Fruit fly (Drosophila melanogaster) whole organism, embryonic: ENCODE results near the gene RpLP1.
A peak's percentile ranks its signal among the peaks of the same experiment; 100 is the strongest.

ENCODE experiments used
- Asciz ChIP-seq: fragments of 200-800 bp; sonication (Bioruptor generic); optimal IDR thresholded peaks from 2 replicates; lab custom pipeline; 2017; ENCODE audit warnings: missing biosample characterization, mild to moderate bottlenecking, missing genetic modification characterization, missing genetic modification reagents
- CG10267 ChIP-seq: fragments of 200-800 bp; sonication (Bioruptor generic); optimal IDR thresholded peaks from 2 replicates; lab custom pipeline; 2018; ENCODE audit warnings: missing biosample characterization, mild to moderate bottlenecking, missing genetic modification characterization, moderate library complexity
- CG12659 ChIP-seq: fragments of 200-800 bp; sonication (Bioruptor generic); optimal IDR thresholded peaks from 3 replicates; lab custom pipeline; 2017; ENCODE audit warnings: mild to moderate bottlenecking, missing biosample characterization, missing genetic modification reagents, missing genetic modification characterization
- CG13894 ChIP-seq: fragments of 200-800 bp; sonication (Bioruptor generic); optimal IDR thresholded peaks from 3 replicates; lab custom pipeline; 2018; ENCODE audit warnings: missing biosample characterization, mild to moderate bottlenecking, missing genetic modification characterization, moderate library complexity
- CG15696 ChIP-seq: fragments of 200-800 bp; sonication (Bioruptor generic); optimal IDR thresholded peaks from 2 replicates; lab custom pipeline; 2019; ENCODE audit warnings: missing biosample characterization, mild to moderate bottlenecking, missing genetic modification characterization, moderate library complexity
- CG16813 ChIP-seq: fragments of 200-800 bp; sonication (Bioruptor generic); IDR thresholded peaks from 3 replicates; pipeline ENCODE4 v1.3.6; 2022; ENCODE audit warnings: missing biosample characterization, missing genetic modification characterization; ENCODE audit not compliant: partially characterized antibody
- CG17361 ChIP-seq: fragments of 200-800 bp; sonication (Bioruptor generic); IDR thresholded peaks from 3 replicates; pipeline ENCODE4 v1.3.6; 2022; ENCODE audit warnings: missing biosample characterization, missing genetic modification characterization
- CG18011 ChIP-seq: fragments of 200-800 bp; sonication (Bioruptor generic); optimal IDR thresholded peaks from 2 replicates; lab custom pipeline; 2017; ENCODE audit warnings: missing biosample characterization, missing genetic modification characterization, mild to moderate bottlenecking, moderate library complexity, missing genotype
- CG18599 ChIP-seq: fragments of 200-800 bp; sonication (Bioruptor generic); optimal IDR thresholded peaks from 3 replicates; lab custom pipeline; 2017; ENCODE audit warnings: missing biosample characterization, missing genetic modification characterization, mild to moderate bottlenecking, moderate library complexity, missing genetic modification reagents
- CG2712 ChIP-seq: fragments of 200-800 bp; optimal IDR thresholded peaks from 3 replicates; lab custom pipeline; 2019; ENCODE audit warnings: missing biosample characterization, mild to moderate bottlenecking, missing genetic modification characterization, moderate library complexity
- CG30020 ChIP-seq: fragments of 200-800 bp; optimal IDR thresholded peaks from 2 replicates; lab custom pipeline; 2019; ENCODE audit warnings: missing biosample characterization, mild to moderate bottlenecking, missing genetic modification characterization, moderate library complexity
- CG30403 ChIP-seq: fragments of 200-800 bp; sonication (Bioruptor generic); optimal IDR thresholded peaks from 3 replicates; lab custom pipeline; 2016; ENCODE audit warnings: missing biosample characterization, missing genetic modification characterization
- CG3995 ChIP-seq: fragments of 200-800 bp; sonication (Bioruptor generic); optimal IDR thresholded peaks from 3 replicates; lab custom pipeline; 2016; ENCODE audit warnings: missing biosample characterization, missing genetic modification characterization
- CG5245 ChIP-seq: fragments of 200-800 bp; sonication (Bioruptor generic); optimal IDR thresholded peaks from 3 replicates; lab custom pipeline; 2016; ENCODE audit warnings: missing biosample characterization, missing genetic modification characterization
- CG7745 ChIP-seq: fragments of 200-800 bp; sonication (Bioruptor generic); optimal IDR thresholded peaks from 2 replicates; lab custom pipeline; 2018; ENCODE audit warnings: missing biosample characterization, mild to moderate bottlenecking, missing genetic modification characterization, moderate library complexity
- CG7786 ChIP-seq: fragments of 200-800 bp; sonication (Bioruptor generic); optimal IDR thresholded peaks from 2 replicates; lab custom pipeline; 2016; ENCODE audit warnings: missing biosample characterization, missing genetic modification characterization
- CG8478 ChIP-seq: fragments of >200 bp; optimal IDR thresholded peaks from 2 replicates; lab custom pipeline; 2018
- CG8765 ChIP-seq: fragments of 200-800 bp; sonication (Bioruptor generic); IDR thresholded peaks from 2 replicates; pipeline ENCODE4 v1.3.6; 2022; ENCODE audit warnings: missing biosample characterization, missing genetic modification characterization
- Dp ChIP-seq: fragments of 200-800 bp; sonication (Bioruptor generic); optimal IDR thresholded peaks from 2 replicates; lab custom pipeline; 2018; ENCODE audit warnings: missing biosample characterization, mild to moderate bottlenecking, missing genetic modification characterization, moderate library complexity
- GATAe ChIP-seq: fragments of 200-800 bp; sonication (Bioruptor generic); conservative IDR thresholded peaks from 2 replicates; pipeline ENCODE4 v1.3.6; 2022; ENCODE audit warnings: missing biosample characterization, missing genetic modification characterization
- Gsc ChIP-seq: fragments of 200-800 bp; sonication (Bioruptor generic); IDR thresholded peaks from 2 replicates; pipeline ENCODE4 v1.3.6; 2022; ENCODE audit warnings: missing biosample characterization, missing genetic modification characterization
- HmgD ChIP-seq: fragments of 200-800 bp; sonication (Bioruptor generic); optimal IDR thresholded peaks from 3 replicates; lab custom pipeline; 2016; ENCODE audit warnings: missing biosample characterization, missing genetic modification characterization
- Hsf ChIP-seq: fragments of 200-800 bp; sonication (Bioruptor generic); optimal IDR thresholded peaks from 3 replicates; lab custom pipeline; 2016; ENCODE audit warnings: missing biosample characterization, missing genetic modification characterization
- Lhr ChIP-seq: fragments of 200-800 bp; sonication (Bioruptor generic); optimal IDR thresholded peaks from 3 replicates; lab custom pipeline; 2017; ENCODE audit warnings: mild to moderate bottlenecking, missing biosample characterization, missing genetic modification reagents, missing genetic modification characterization
- Med ChIP-seq: fragments of 200-800 bp; sonication (Bioruptor generic); peaks from one replicate; lab custom pipeline; 2016; ENCODE audit warnings: missing biosample characterization, missing genetic modification characterization, mild to moderate bottlenecking, inconsistent platforms, moderate library complexity
- NK7.1 ChIP-seq: fragments of 200-800 bp; sonication (Bioruptor generic); optimal IDR thresholded peaks from 3 replicates; lab custom pipeline; 2016; ENCODE audit warnings: missing biosample characterization, missing genetic modification characterization
- Opbp ChIP-seq: fragments of 200-800 bp; sonication (Bioruptor generic); IDR thresholded peaks from 3 replicates; pipeline ENCODE4 v1.3.6; 2022; ENCODE audit warnings: missing biosample characterization, missing genetic modification characterization; ENCODE audit not compliant: partially characterized antibody
- Scr ChIP-seq: fragments of 200-800 bp; sonication (Bioruptor generic); IDR thresholded peaks from 2 replicates; pipeline ENCODE4 v1.3.6; 2022; ENCODE audit warnings: missing biosample characterization, missing genetic modification characterization; ENCODE audit not compliant: partially characterized antibody
- Sin3A ChIP-seq: fragments of >200 bp; optimal IDR thresholded peaks from 2 replicates; lab custom pipeline; 2018
- Stat92E ChIP-seq, 3 experiments: fragments of >200 bp in 2 of 3; fragments of 200-800 bp in 1 of 3; sonication (Bioruptor generic) in 1 of 3; optimal IDR thresholded peaks; 2 replicates each; lab custom pipeline; 2017 to 2019; ENCODE audit warnings: missing biosample characterization in 3 of 3, missing genetic modification characterization in 3 of 3, mild to moderate bottlenecking in 1 of 3, moderate library complexity in 1 of 3
- TFAM ChIP-seq: fragments of 200-800 bp; sonication (Bioruptor generic); optimal IDR thresholded peaks from 2 replicates; lab custom pipeline; 2017; ENCODE audit warnings: missing biosample characterization, missing genetic modification characterization, inconsistent platforms
- aop ChIP-seq: fragments of 200-800 bp; sonication (Bioruptor generic); IDR thresholded peaks from 2 replicates; pipeline ENCODE4 v1.3.6; 2022; ENCODE audit warnings: missing biosample characterization, missing genetic modification characterization
- btn ChIP-seq: fragments of 200-800 bp; sonication (Bioruptor generic); optimal IDR thresholded peaks from 2 replicates; lab custom pipeline; 2016; ENCODE audit warnings: missing biosample characterization, missing genetic modification characterization
- dysf ChIP-seq: fragments of 200-800 bp; sonication (Bioruptor generic); IDR thresholded peaks from 3 replicates; pipeline ENCODE4 v1.3.6; 2022; ENCODE audit warnings: missing biosample characterization, missing genetic modification characterization
- gcm2 ChIP-seq: fragments of 200-800 bp; sonication (Bioruptor generic); optimal IDR thresholded peaks from 2 replicates; lab custom pipeline; 2016; ENCODE audit warnings: missing biosample characterization, missing genetic modification characterization
- jing ChIP-seq: fragments of 200-800 bp; sonication (Bioruptor generic); optimal IDR thresholded peaks from 2 replicates; lab custom pipeline; 2018; ENCODE audit warnings: missing biosample characterization, mild to moderate bottlenecking, missing genetic modification characterization
- ken ChIP-seq: fragments of 200-800 bp; sonication (Bioruptor generic); IDR thresholded peaks from 3 replicates; pipeline ENCODE4 v1.3.6; 2022; ENCODE audit warnings: missing biosample characterization, missing genetic modification characterization
- kni ChIP-seq: fragments of 200-800 bp; sonication (Bioruptor generic); optimal IDR thresholded peaks from 3 replicates; lab custom pipeline; 2017; ENCODE audit warnings: mild to moderate bottlenecking, missing biosample characterization, missing genetic modification reagents, missing genetic modification characterization
- lbe ChIP-seq: fragments of 200-800 bp; sonication (Bioruptor generic); optimal IDR thresholded peaks from 2 replicates; lab custom pipeline; 2016; ENCODE audit warnings: missing biosample characterization, mild to moderate bottlenecking, missing genetic modification characterization
- maf-S ChIP-seq: fragments of 200-800 bp; sonication (Bioruptor generic); optimal IDR thresholded peaks from 2 replicates; lab custom pipeline; 2016; ENCODE audit warnings: missing biosample characterization, missing genetic modification characterization
- sd ChIP-seq: fragments of 200-800 bp; sonication (Bioruptor generic); optimal IDR thresholded peaks from 3 replicates; lab custom pipeline; 2018; ENCODE audit warnings: missing biosample characterization, mild to moderate bottlenecking, missing genetic modification characterization, moderate library complexity
- sima ChIP-seq: fragments of 200-800 bp; sonication (Bioruptor generic); optimal IDR thresholded peaks from 2 replicates; lab custom pipeline; 2016; ENCODE audit warnings: missing biosample characterization, missing genetic modification characterization
- sqz ChIP-seq: fragments of 200-800 bp; sonication (Bioruptor generic); optimal IDR thresholded peaks from 3 replicates; lab custom pipeline; 2018; ENCODE audit warnings: missing biosample characterization, mild to moderate bottlenecking, missing genetic modification characterization
- sr ChIP-seq: fragments of 200-800 bp; sonication (Bioruptor generic); IDR thresholded peaks from 3 replicates; pipeline ENCODE4 v1.3.6; 2022; ENCODE audit warnings: missing biosample characterization, missing genetic modification characterization
- vnd ChIP-seq: fragments of 200-800 bp; sonication (Bioruptor generic); IDR thresholded peaks from 3 replicates; pipeline ENCODE4 v1.3.6; 2022; ENCODE audit warnings: missing biosample characterization, missing genetic modification characterization; ENCODE audit not compliant: partially characterized antibody
- yki ChIP-seq: fragments of >200 bp; optimal IDR thresholded peaks from 3 replicates; lab custom pipeline; 2018
- zfh1 ChIP-seq: fragments of 200-800 bp; sonication (Bioruptor generic); IDR thresholded peaks from 3 replicates; pipeline ENCODE4 v1.3.6; 2022; ENCODE audit warnings: missing biosample characterization, missing genetic modification characterization

RpLP1 gene

DNA sequence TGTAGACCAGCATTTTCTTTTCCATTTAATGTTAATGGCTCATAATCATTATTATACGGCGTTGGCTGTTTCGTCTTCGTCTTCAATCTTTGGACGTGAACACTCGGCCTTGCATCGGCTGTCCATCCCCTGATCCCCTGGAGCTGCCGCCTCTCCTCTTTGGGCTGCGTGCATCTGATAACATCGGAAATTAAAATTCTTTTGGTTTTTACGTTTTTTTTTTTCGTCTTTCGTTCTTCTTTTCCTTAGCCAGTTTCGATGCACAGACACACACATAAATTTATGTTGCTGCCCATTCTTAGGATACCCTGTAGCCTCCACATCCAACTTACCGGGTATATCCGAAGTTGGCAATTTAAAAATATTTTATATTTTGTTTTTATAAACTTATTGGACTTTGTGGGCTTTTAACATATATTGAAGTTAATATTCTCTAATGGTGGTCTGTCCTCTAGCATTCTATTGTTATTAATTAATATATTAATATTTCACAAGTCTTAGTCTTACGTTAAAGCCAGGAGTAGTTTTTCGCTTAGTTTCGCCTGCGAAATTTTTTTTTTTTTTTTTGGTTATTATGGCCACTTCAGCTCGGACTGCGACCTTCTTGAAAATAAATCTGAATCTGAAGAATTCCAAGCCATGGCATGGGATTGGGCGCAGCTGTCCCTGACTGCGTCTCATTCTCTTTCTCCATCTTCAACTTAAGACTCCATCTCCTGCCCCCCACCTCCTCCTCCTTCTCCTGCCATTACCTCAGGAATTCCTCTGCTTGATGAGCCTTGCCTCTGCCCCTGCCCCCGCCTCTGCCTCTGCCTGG lies 21.1 kb downstream of the RpLP1 start (continued):
- TF ChIP-seq gcm2 (GFP tag; lab: Kevin White, UChicago) (no peak), CG30020 (tag; lab: Kevin White, UChicago) (peak; percentile 24), sr (GFP tag; lab: Robert Waterston, UW) (no peak), Dp (GFP tag; lab: Kevin White, UChicago) (no peak), TFAM (GFP tag; lab: Kevin White, UChicago) (no peak), sqz (GFP tag; lab: Kevin White, UChicago) (peak; percentile 72), ken (GFP tag; lab: Robert Waterston, UW) (no peak), CG8765 (GFP tag; lab: Robert Waterston, UW) (peak; percentile 14; the same call in 1 of the 2 replicates), HmgD (GFP tag; lab: Kevin White, UChicago) (no peak), CG15696 (tag; lab: Kevin White, UChicago) (peak; percentile 89), Scr (GFP tag; lab: Robert Waterston, UW) (no peak), CG16813 (GFP tag; lab: Robert Waterston, UW) (no peak), CG13894 (tag; lab: Kevin White, UChicago) (no peak), Sin3A (lab: Kevin White, UChicago) (no peak), CG17361 (GFP tag; lab: Robert Waterston, UW) (peak; percentile 77), Stat92E (GFP tag; optimal IDR thresholded peaks at IDR 0.05; lab: Kevin White, UChicago) (peak in 1 of 3 experiments; percentile 17), lbe (peak; percentile 85), CG12659 (GFP tag; lab: Kevin White, UChicago) (no peak)

DNA sequence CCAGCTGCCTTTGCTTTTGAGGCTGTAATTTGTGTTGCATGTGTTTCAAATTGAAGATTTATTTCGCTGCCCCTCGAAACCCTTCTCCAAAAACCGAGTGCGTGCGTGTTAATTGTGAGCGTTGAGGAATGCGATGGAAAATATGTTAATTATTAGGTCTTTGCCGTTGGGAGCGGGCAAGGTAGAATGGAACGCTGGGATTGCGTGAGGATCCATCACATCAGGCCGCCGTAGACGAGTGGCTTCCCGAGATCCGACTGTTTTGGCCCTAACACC lies 21.6 kb downstream of the RpLP1 start:
- no peak for TF ChIP-seq zfh1 (GFP tag; lab: Robert Waterston, UW)
- no peak for TF ChIP-seq vnd
- TF ChIP-seq Med (GFP tag; lab: Kevin White, UChicago) = peak; percentile 30
- 0 out of 3 replicates have a peak, but pooled peaks have one; percentile 27 for TF ChIP-seq Opbp (GFP tag; lab: Robert Waterston, UW)
- no peak for TF ChIP-seq Asciz (GFP tag; lab: Kevin White, UChicago)
- no peak for TF ChIP-seq jing
- no peak for TF ChIP-seq sima (GFP tag; lab: Kevin White, UChicago)
- TF ChIP-seq GATAe = no peak
- no peak for TF ChIP-seq maf-S
- TF ChIP-seq CG7745 (tag; lab: Kevin White, UChicago) = peak; percentile 51
- TF ChIP-seq kni (GFP tag; lab: Kevin White, UChicago) = peak; percentile 13
- TF ChIP-seq sd = peak; percentile 26
- TF ChIP-seq, all 482 proteins: peak for 5

DNA sequence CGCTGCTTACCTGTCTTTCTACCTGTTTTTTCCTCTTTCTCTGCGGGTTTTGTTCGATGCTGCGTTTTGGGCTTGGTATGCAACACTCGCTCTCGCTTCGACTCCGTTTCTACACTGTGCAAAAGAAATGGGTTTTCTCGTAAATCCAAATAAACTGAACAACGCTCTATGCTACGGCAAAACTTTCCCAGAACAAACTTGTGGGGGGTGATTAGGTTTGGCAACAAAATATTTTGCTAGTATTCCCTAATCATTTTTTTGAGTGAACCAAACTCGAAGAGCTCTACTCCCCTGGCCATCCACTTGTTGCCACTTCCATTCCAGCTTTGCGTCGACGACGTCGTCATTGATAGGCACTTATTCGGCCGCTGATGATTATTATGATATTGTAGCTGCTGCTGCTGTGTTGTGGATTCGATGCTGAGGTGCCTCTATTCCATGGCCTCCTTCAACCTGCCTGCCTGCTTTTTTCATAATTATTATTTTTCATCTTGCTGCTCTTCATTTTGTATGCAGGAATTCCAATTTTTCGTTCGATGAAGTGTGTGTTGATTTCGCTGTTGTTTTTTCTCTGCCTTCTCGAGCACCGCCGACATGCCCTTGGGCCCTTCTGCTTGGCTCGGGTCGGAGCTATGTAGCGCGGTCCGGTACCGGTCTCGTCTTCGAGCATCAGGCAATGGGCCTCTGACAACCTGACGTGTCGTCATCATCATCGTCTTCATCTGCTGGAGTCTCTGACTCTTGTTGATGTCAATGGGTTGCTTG lies 22.4 kb downstream of the RpLP1 start:
- TF ChIP-seq CG7745 (tag; lab: Kevin White, UChicago) (no peak), CG18599 (peak; percentile 69), CG30403 (GFP tag; lab: Kevin White, UChicago) (peak; percentile 78), dysf (GFP tag; lab: Robert Waterston, UW) (peak; percentile 73), CG18011 (no peak), CG3995 (no peak), CG2712 (tag; lab: Kevin White, UChicago) (peak; percentile 92), CG10267 (tag; lab: Kevin White, UChicago) (peak; percentile 81), NK7.1 (peak; percentile 44), yki (lab: Kevin White, UChicago) (no peak), btn (peak; percentile 81), aop (GFP tag; lab: Robert Waterston, UW) (peak; percentile 74), Gsc (GFP tag; lab: Robert Waterston, UW) (peak; percentile 82), Stat92E (GFP tag; optimal IDR thresholded peaks at IDR 0.05; lab: Kevin White, UChicago) (peak in 1 of 3 experiments; percentile 64), CG5245 (GFP tag; lab: Kevin White, UChicago) (peak; percentile 78), CG7786 (peak; percentile 80), CG8478 (lab: Kevin White, UChicago) (no peak), Hsf (peak; percentile 82), Lhr (GFP tag; lab: Kevin White, UChicago) (no peak)
